Worm (Caenorhabditis elegans): ENCODE results near the gene ugt-37.

Gene ugt-37

ce11 chrV:7163477-7164114 is 18.5 kb upstream of the ugt-37 start, which contains the start of gene ugt-41:
ugt-41 (minus strand) TSS chrV:7163595.
- no peak for TF ChIP-seq saeg-2 (GFP tag; IDR thresholded peaks at IDR 0.05)
- no peak for TF ChIP-seq unc-130 (GFP tag; optimal IDR thresholded peaks at IDR 0.05)
- TF ChIP-seq dmd-6 (GFP tag; IDR thresholded peaks at IDR 0.05), result peak; percentile 81
- TF ChIP-seq mdt-29 (GFP tag; IDR thresholded peaks at IDR 0.05), result no peak
- TF ChIP-seq ceh-82 (tag; optimal IDR thresholded peaks at IDR 0.05), result no peak
- no peak for TF ChIP-seq unc-39 (tag; optimal IDR thresholded peaks at IDR 0.05)
- peak; percentile 92 for TF ChIP-seq nhr-28 (tag; optimal IDR thresholded peaks at IDR 0.05)
- TF ChIP-seq D1046.2 (GFP tag; IDR thresholded peaks at IDR 0.05), result no peak
- no peak for TF ChIP-seq set-16 (GFP tag; IDR thresholded peaks at IDR 0.05)
- TF ChIP-seq lin-15B (tag; optimal IDR thresholded peaks at IDR 0.05), result no peak
- TF ChIP-seq hmg-1.1 (GFP tag; IDR thresholded peaks at IDR 0.05), result no peak
- TF ChIP-seq zip-2 (tag; optimal IDR thresholded peaks at IDR 0.05), result no peak
- TF ChIP-seq daf-19 (GFP tag; conservative IDR thresholded peaks at IDR 0.05), result no peak
- TF ChIP-seq egl-43 (GFP tag; IDR thresholded peaks at IDR 0.05), result no peak
- no peak for TF ChIP-seq pha-4 (GFP tag; IDR thresholded peaks at IDR 0.05)
- TF ChIP-seq pha-4 (tag; optimal IDR thresholded peaks at IDR 0.05), result no peak
- TF ChIP-seq ztf-11 (tag; optimal IDR thresholded peaks at IDR 0.05), result no peak
- no peak for TF ChIP-seq dmd-8 (GFP tag; IDR thresholded peaks at IDR 0.05)
- no peak for TF ChIP-seq nhr-10 (tag; optimal IDR thresholded peaks at IDR 0.05)
- no peak for TF ChIP-seq mes-2 (tag; optimal IDR thresholded peaks at IDR 0.05; ENCODE audit: poor library complexity, severe bottlenecking)
- no peak for TF ChIP-seq duxl-1 (tag; optimal IDR thresholded peaks at IDR 0.05; ENCODE audit: poor library complexity)
- peak; percentile 60; the same call in 1 of the 2 replicates for TF ChIP-seq mxl-2 (GFP tag; conservative IDR thresholded peaks at IDR 0.05)
- no peak for TF ChIP-seq nhr-77 (tag; optimal IDR thresholded peaks at IDR 0.05)
- TF ChIP-seq F37D6.2 (tag; optimal IDR thresholded peaks at IDR 0.05), result no peak
- TF ChIP-seq snpc-1.2 (GFP tag; IDR thresholded peaks at IDR 0.05), result no peak
- no peak for TF ChIP-seq nhr-41 (GFP tag; IDR thresholded peaks at IDR 0.05)
- TF ChIP-seq ceh-44 (GFP tag; IDR thresholded peaks at IDR 0.05), result no peak
- peak; percentile 92 for TF ChIP-seq php-3 (GFP tag; IDR thresholded peaks at IDR 0.05)
- TF ChIP-seq zfp-3 (GFP tag; conservative IDR thresholded peaks at IDR 0.05), result no peak
- TF ChIP-seq sdz-12 (GFP tag; optimal IDR thresholded peaks at IDR 0.05), result no peak
- no peak for TF ChIP-seq jun-1 (tag; optimal IDR thresholded peaks at IDR 0.05)
- TF ChIP-seq snpc-4 (tag; optimal IDR thresholded peaks at IDR 0.05), result no peak
- no peak for TF ChIP-seq fkh-10 (GFP tag; optimal IDR thresholded peaks at IDR 0.05)
- 0 out of 2 replicates have a peak, but pooled peaks have one; percentile 57 for TF ChIP-seq tra-1 (GFP tag; IDR thresholded peaks at IDR 0.05)
- TF ChIP-seq Y5F2A.4 (GFP tag; optimal IDR thresholded peaks at IDR 0.05), result no peak
- TF ChIP-seq ama-1 (optimal IDR thresholded peaks at IDR 0.05), result no peak
- no peak for TF ChIP-seq daf-12 (tag; optimal IDR thresholded peaks at IDR 0.05)
- no peak for TF ChIP-seq attf-4 (tag; optimal IDR thresholded peaks at IDR 0.05)
- no peak for TF ChIP-seq daf-8 (GFP tag; IDR thresholded peaks at IDR 0.05)
- no peak for TF ChIP-seq ceh-32 (tag; optimal IDR thresholded peaks at IDR 0.05; ENCODE audit: poor library complexity)
- no peak for TF ChIP-seq nhr-11 (tag; optimal IDR thresholded peaks at IDR 0.05)
- no peak for TF ChIP-seq lsy-2 (tag; optimal IDR thresholded peaks at IDR 0.05)
- no peak for TF ChIP-seq F10B5.3 (tag; optimal IDR thresholded peaks at IDR 0.05)
- no peak for TF ChIP-seq T26A8.4 (GFP tag; IDR thresholded peaks at IDR 0.05)
- TF ChIP-seq F44E2.7 (GFP tag; IDR thresholded peaks at IDR 0.05), result no peak
- no peak for TF ChIP-seq vab-7 (GFP tag; IDR thresholded peaks at IDR 0.05)
- TF ChIP-seq aly-2 (tag; optimal IDR thresholded peaks at IDR 0.05), result no peak
- peak; percentile 28 for TF ChIP-seq nhr-48 (tag; optimal IDR thresholded peaks at IDR 0.05)
- peak; percentile 65; the same call in 1 of the 2 replicates for TF ChIP-seq ceh-20 (GFP tag; IDR thresholded peaks at IDR 0.05)
- no peak for TF ChIP-seq gei-8 (GFP tag; optimal IDR thresholded peaks at IDR 0.05)
- peak in 1 of 2 experiments; percentile 51 for TF ChIP-seq unc-62 (GFP tag; optimal IDR thresholded peaks at IDR 0.05 in 1 of 2)
- TF ChIP-seq unc-62 (tag; optimal IDR thresholded peaks at IDR 0.05), result no peak

Data from whole organism, L4 larva.